Worm (Caenorhabditis elegans) whole organism, mixed stage, embryonic: ENCODE data around the gene dli-1.

Source experiments
- ceh-43 ChIP-seq: fragments of 200-800 bp; sonication (Bioruptor generic); optimal IDR thresholded peaks from 2 replicates; lab custom pipeline; 2018; ENCODE audit warnings: mild to moderate bottlenecking, missing genetic modification characterization, moderate library complexity, missing compliant biosample characterization
- elt-3 ChIP-seq: fragments of 150-350 bp; optimal IDR thresholded peaks from 2 replicates; lab custom pipeline; 2014; ENCODE audit warnings: missing biosample characterization, missing genetic modification characterization
- nhr-12 ChIP-seq: fragments of 150-350 bp; optimal IDR thresholded peaks from 2 replicates; lab custom pipeline; 2014; ENCODE audit warnings: missing biosample characterization, missing genetic modification characterization
- nhr-76 ChIP-seq: sonication (generic microtip); optimal IDR thresholded peaks from 2 replicates; lab custom pipeline; 2017; ENCODE audit warnings: missing biosample characterization, missing genetic modification characterization
- pha-4 ChIP-seq: fragments of 150-350 bp; optimal IDR thresholded peaks from 2 replicates; lab custom pipeline; 2018; ENCODE audit warnings: missing biosample characterization, missing genetic modification reagents, missing genetic modification characterization
- sem-2 ChIP-seq: fragments of 200-800 bp; sonication (Bioruptor generic); optimal IDR thresholded peaks from 2 replicates; lab custom pipeline; 2018; ENCODE audit warnings: mild to moderate bottlenecking, missing genetic modification characterization, missing compliant biosample characterization
- unc-39 ChIP-seq: fragments of 150-350 bp; optimal IDR thresholded peaks from 2 replicates; lab custom pipeline; 2014; ENCODE audit warnings: missing biosample characterization, missing genetic modification characterization
- unc-62 ChIP-seq: fragments of 150-350 bp; optimal IDR thresholded peaks from 2 replicates; lab custom pipeline; 2014; ENCODE audit warnings: missing biosample characterization, missing genetic modification reagents, missing genetic modification characterization
- ztf-11 ChIP-seq: fragments of 150-350 bp; optimal IDR thresholded peaks from 2 replicates; lab custom pipeline; 2014; ENCODE audit warnings: missing biosample characterization, missing genetic modification characterization

ce11 chrIV:13098652-13099051, at the start of gene dli-1, which contains the start of the genes tin-9.2 and exos-4.1:
- no peak for TF ChIP-seq unc-62 (GFP tag; lab: Kevin White, UChicago)
- TF ChIP-seq pha-4 (tag; lab: Kevin White, UChicago) = peak; percentile 23
- no peak for TF ChIP-seq nhr-76 (tag; lab: Kevin White, UChicago)
- TF ChIP-seq ceh-43 = no peak
- no peak for TF ChIP-seq unc-39 (tag; lab: Kevin White, UChicago)
- TF ChIP-seq elt-3 (tag; lab: Kevin White, UChicago) = no peak
- TF ChIP-seq nhr-12 (tag; lab: Kevin White, UChicago) = no peak
- no peak for TF ChIP-seq sem-2 (GFP tag; lab: Kevin White, UChicago)
- TF ChIP-seq ztf-11 (tag; lab: Kevin White, UChicago) = no peak
